Fruit fly (Drosophila melanogaster): ENCODE data around the gene CG2962.

CG2962 gene

dm6 chrX:10233065-10233464 lies 16.6 kb upstream of the CG2962 start, which contains the start of gene CG2961:
CG2961 (minus strand) TSS chrX:10233080.
- TF ChIP-seq noc (tag; optimal IDR thresholded peaks at IDR 0.05) = no peak

- peak; percentile 86 for TF ChIP-seq noc (tag; optimal IDR thresholded peaks at IDR 0.05)
Observed at dm6 chrX:10232497-10232896, 16.1 kb upstream of the CG2962 start.

DNA sequence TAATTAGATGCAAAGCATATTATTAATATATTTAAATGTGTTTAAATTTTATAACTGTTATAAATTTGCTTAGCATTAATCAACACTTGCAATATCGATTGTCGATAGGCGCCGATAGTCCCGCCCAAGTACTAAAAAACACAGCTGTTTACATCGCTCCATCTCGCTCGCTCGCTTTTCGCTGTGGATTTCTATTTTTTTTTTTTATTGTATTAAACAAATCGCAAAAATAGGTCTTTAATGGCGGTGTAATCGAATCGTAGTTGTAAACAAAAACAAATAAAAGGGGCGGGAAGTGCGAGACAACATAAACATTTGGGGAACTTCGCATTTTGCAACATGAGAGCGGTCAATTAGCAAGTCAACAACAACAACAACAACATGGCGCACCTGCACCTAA lies 3.5 kb upstream of the CG2962 start, which contains the start of gene CG34408:
TSS of gene CG34408 (plus strand) at position 156 of the 400 bp plus-strand sequence.
- no peak for TF ChIP-seq noc (tag; optimal IDR thresholded peaks at IDR 0.05)

DNA sequence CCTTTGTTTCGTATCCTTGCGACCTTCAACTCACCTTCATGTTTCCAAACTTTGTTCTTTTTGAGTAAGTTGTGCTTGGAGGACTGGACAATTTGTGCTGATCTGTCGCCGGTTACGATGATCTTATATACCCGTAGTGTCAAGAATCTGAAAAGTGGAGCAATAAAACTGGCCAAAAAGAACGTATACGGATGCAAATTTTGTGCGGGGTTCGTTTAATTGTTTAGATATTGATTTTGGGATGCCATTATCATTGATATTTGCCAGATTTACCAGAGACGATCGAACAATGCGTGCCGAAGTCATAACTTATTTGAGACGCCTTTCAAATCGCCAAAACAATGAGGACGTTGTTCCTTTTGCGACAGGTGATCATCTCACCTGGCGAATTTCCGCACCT lies 2.6 kb upstream of the CG2962 start, which contains the start of gene CG15308:
TSS of gene CG15308 (minus strand) at position 101 of the 400 bp plus-strand sequence.
- TF ChIP-seq noc (tag; optimal IDR thresholded peaks at IDR 0.05) = no peak

- no peak for TF ChIP-seq noc (tag; optimal IDR thresholded peaks at IDR 0.05)
Observed at dm6 chrX:10212687-10213329, 3.6 kb downstream of the CG2962 start, which contains the start of gene ATPsyndelta. ATPsyndelta (plus strand) TSS chrX:10212970.

DNA sequence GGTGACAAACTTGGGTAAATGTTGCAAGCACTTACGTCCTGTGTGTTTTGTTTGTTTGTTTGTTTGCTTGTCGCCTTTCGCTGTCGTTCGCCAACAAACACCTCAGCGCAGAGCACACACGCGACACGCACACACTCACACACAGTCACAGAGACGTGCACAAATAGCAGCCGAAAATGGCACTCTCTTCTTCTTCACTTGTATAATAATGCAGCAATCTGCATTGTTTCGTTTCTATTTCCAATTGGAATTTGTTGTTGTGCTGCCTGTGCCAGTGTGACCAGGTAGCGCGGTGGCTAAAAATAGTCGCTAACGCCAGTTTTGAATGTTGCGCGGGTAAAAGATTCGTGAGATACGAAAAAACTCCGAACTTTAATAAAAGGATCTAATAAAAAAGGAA lies 4.3 kb downstream of the CG2962 start, which contains the start of gene Ypel:
TSS of gene Ypel (minus strand) at position 257 of the 400 bp plus-strand sequence.
- no peak for TF ChIP-seq noc (tag; optimal IDR thresholded peaks at IDR 0.05)

DNA sequence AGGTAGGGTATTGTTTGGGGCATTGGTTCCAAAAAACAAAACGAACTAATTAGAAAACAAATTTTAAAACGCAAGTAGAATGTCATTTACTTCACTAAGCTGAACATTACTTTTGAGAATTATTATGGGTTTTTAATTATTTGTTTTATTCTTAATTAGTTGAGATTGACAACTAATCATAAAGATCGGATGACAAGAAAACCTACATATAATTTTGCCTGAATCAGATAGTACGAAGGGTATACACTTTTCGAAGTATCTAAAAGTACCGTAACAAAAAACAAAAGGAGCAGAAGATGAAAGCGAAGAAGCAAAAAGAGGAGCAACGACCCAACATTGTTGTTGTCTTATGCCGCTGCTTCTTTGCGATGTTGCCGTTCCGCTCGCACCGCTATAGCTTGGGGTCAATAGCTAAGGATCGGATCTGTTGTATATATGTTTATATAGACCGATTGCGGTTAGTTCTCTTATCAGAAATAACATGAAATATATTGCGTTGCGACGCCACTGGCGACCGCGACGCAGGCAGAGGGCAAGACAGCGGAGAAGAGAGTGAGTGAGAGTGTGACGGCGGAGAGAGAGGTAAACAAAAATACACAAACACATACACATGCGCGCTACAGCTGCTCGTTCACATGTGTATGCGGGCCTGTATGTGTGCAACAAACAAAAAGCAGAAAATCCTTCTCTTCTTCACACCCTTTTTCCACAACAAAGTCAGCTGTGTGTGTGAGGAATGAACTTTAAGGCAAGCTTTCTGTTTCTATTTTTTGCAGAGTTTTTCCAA lies 5.1 kb downstream of the CG2962 start:
- peak; percentile 86 for TF ChIP-seq noc (tag; optimal IDR thresholded peaks at IDR 0.05)

DNA sequence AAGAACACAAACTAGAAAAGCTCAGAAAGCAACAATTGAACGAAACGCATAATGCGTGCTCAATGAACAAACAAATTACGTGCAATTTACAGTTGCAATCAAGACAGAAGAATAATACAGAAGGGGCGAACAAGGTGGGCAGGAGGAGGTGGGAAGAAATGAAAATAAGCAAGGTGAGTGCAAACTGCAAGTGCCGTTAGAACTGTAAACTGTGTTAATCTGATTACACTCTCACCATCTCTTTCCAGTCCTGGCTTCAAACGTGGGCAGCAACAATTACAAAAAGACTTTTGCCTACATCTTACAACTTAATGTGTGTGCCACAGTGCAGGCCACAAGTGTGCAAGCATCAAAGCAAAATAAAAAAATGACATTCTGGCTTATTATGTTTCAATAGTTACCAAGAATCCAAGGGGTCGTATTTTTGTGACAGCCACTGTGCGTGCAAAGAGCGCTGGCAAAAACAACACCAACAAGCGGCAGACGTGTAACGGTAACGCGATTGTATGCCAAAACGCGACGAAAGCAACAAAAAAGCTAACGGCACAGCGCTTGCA lies 6.0 kb downstream of the CG2962 start:
- TF ChIP-seq noc (tag; optimal IDR thresholded peaks at IDR 0.05) = no peak

- no peak for TF ChIP-seq noc (tag; optimal IDR thresholded peaks at IDR 0.05)
Observed at dm6 chrX:10209556-10210164, 6.8 kb downstream of the CG2962 start.

- TF ChIP-seq noc (tag; optimal IDR thresholded peaks at IDR 0.05) = no peak
Observed at dm6 chrX:10206086-10206485, 10.4 kb downstream of the CG2962 start.

dm6 chrX:10202595-10202994 lies 13.8 kb downstream of the CG2962 start:
- no peak for TF ChIP-seq noc (tag; optimal IDR thresholded peaks at IDR 0.05)

dm6 chrX:10184355-10185058 lies 31.9 kb downstream of the CG2962 start:
- no peak for TF ChIP-seq noc (tag; optimal IDR thresholded peaks at IDR 0.05)

DNA sequence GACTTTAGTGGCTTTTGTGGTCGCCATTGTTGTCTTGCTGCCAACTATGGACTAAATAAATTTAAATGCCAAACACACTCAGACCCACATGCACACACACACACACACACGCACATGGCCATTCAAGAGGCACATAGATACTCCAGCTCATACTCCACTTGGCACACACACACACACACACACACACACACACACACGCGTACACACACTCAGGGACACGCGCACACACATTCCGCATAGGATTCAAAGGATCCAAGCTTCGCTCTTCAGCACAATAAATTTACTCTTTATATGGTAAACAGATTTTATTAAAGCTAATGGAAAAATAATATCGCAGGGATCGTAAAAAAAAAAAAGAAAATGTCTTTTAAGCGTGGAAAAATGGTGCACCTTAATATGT lies 33.6 kb downstream of the CG2962 start:
- no peak for TF ChIP-seq noc (tag; optimal IDR thresholded peaks at IDR 0.05)

All from whole organism, larva.